Fruit fly (Drosophila melanogaster) ovary, adult (tissue): ENCODE measurements around the gene gammaSnap2.

Experiments used
- CG17801 ChIP-seq: fragments of 200-800 bp; optimal IDR thresholded peaks from 2 replicates; lab custom pipeline; 2019; ENCODE audit warnings: missing biosample characterization, mild to moderate bottlenecking, missing genetic modification characterization, moderate library complexity; ENCODE audit not compliant: partially characterized antibody

The gammaSnap2 gene

dm6 chr3R:10121266-10121904 lies at the start of gene gammaSnap2, which contains the start of gene ATPsynepsilonL:
Gene gammaSnap2, minus strand, starts transcription at chr3R:10121400.
Gene ATPsynepsilonL, plus strand, starts transcription at chr3R:10121773.
- TF ChIP-seq CG17801 (GFP tag; lab: Kevin White, UChicago), result no peak

dm6 chr3R:10170356-10170876 lies 49.2 kb upstream of the gammaSnap2 start, which contains the start of gene Best1:
Gene Best1, minus strand, starts transcription at chr3R:10170487.
- peak; percentile 96 for TF ChIP-seq CG17801 (GFP tag; lab: Kevin White, UChicago)

- no peak for TF ChIP-seq CG17801 (GFP tag; lab: Kevin White, UChicago)
These were observed 48.0 kb upstream of the gammaSnap2 start for dm6 chr3R:10169124-10169766.

dm6 chr3R:10168483-10169064 lies 47.4 kb upstream of the gammaSnap2 start:
- peak; percentile 81 for TF ChIP-seq CG17801 (GFP tag; lab: Kevin White, UChicago)

dm6 chr3R:10167280-10167679 lies 46.1 kb upstream of the gammaSnap2 start:
- no peak for TF ChIP-seq CG17801 (GFP tag; lab: Kevin White, UChicago)

- TF ChIP-seq CG17801 (GFP tag; lab: Kevin White, UChicago), result no peak
These were observed 45.1 kb upstream of the gammaSnap2 start for dm6 chr3R:10166334-10166733.

- peak; percentile 54 for TF ChIP-seq CG17801 (GFP tag; lab: Kevin White, UChicago)
These were observed 40.0 kb upstream of the gammaSnap2 start, which contains the start of gene CG6254 for dm6 chr3R:10161163-10161562. Gene CG6254, minus strand, starts transcription at chr3R:10161331.

dm6 chr3R:10153957-10154685 lies 32.9 kb upstream of the gammaSnap2 start:
- TF ChIP-seq CG17801 (GFP tag; lab: Kevin White, UChicago), result no peak

- no peak for TF ChIP-seq CG17801 (GFP tag; lab: Kevin White, UChicago)
These were observed 30.8 kb upstream of the gammaSnap2 start, which contains the start of gene CG34303 for dm6 chr3R:10151830-10152513. Gene CG34303, minus strand, starts transcription at chr3R:10151880.

- TF ChIP-seq CG17801 (GFP tag; lab: Kevin White, UChicago), result no peak
These were observed 29.4 kb upstream of the gammaSnap2 start for dm6 chr3R:10150555-10150954.

dm6 chr3R:10149667-10150398 lies 28.6 kb upstream of the gammaSnap2 start:
- TF ChIP-seq CG17801 (GFP tag; lab: Kevin White, UChicago), result no peak

dm6 chr3R:10148376-10148887 lies 27.2 kb upstream of the gammaSnap2 start:
- no peak for TF ChIP-seq CG17801 (GFP tag; lab: Kevin White, UChicago)

dm6 chr3R:10147176-10147575 lies 26.0 kb upstream of the gammaSnap2 start:
- no peak for TF ChIP-seq CG17801 (GFP tag; lab: Kevin White, UChicago)
